Worm (Caenorhabditis elegans) whole organism, L1 larva: ENCODE results near the gene nhr-28.

Source experiments
- elt-2 ChIP-seq: sonication (generic microtip); optimal IDR thresholded peaks from 2 replicates; lab custom pipeline; 2016; ENCODE audit warnings: missing genetic modification characterization, mild to moderate bottlenecking, inconsistent platforms, missing compliant biosample characterization, missing genetic modification reagents
- nhr-77 ChIP-seq: fragments of 150-350 bp; optimal IDR thresholded peaks from 2 replicates; lab custom pipeline; 2014; ENCODE audit warnings: missing biosample characterization, missing genetic modification characterization
- sup-37 ChIP-seq: fragments of 200-800 bp; sonication (Bioruptor generic); optimal IDR thresholded peaks from 2 replicates; lab custom pipeline; 2018; ENCODE audit warnings: mild to moderate bottlenecking, missing genetic modification characterization, missing compliant biosample characterization
- ztf-4 ChIP-seq: fragments of 150-350 bp; optimal IDR thresholded peaks from 2 replicates; lab custom pipeline; 2014; ENCODE audit warnings: missing biosample characterization, missing genetic modification characterization

DNA sequence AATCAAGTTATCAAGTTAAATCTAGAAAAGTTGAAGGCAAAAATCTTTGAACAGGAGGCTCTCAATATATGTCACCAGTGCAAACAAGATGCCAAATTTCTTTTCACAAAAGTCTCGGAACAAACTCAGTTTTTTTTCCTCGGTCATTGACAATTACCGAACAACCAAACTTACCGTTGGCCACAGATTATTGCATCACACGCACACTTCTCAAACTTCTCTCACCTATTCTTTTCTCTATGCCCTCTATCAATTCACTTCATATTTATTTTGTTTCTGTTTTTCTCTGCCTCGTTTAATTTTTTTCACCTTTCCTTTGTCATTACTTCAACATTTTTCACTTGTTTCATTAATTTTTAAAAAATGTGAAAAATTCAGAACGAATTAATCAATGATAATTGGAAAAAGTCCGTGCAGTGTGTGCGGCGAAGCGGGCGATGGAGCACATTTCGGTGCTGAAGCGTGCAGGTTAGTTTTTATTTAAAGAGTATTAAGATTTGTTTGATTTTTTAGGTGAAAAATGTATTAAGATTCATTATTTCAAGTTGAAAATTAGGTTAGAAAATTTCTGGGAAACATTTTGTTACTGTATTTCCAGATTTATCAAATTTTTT, at the start of gene nhr-28:
- TF ChIP-seq elt-2 (tag; lab: Kevin White, UChicago) (no peak), ztf-4 (tag; lab: Kevin White, UChicago) (no peak), nhr-77 (no peak), sup-37 (GFP tag; lab: Kevin White, UChicago) (no peak)
